Fruit fly (Drosophila melanogaster): Measurements from ENCODE around the gene MED30.

The MED30 gene

DNA sequence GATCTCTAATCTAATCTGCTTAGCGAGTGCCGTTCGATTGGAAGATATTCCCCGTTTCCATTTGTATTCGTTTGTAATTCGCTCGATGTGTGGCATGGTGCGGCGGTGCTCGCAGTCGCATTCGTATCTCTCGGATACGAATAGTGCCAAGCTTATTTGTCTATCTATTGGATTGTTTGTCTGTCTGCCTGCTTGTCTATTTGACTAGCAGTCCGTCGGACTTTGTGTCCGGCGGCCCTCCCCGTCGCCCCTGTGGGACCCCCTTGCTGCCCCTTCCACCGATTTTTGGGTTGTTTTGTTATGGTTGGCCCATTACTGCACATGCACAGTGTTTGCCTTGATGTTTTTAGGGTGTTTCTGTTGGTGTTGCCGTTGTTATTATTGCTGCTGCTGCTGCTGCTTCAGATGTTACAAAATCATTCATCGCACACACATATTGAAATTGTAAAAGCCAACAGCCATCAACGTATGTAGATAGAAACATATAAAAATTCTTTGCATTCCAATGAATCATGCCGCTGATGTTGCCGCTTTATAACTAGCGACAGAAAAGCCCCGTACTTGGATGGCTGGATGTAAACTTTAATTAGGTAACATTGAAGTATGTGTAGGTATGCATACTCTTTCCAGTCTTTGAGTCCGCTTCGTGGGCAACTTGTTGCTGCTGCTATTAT lies 39.0 kb downstream of the MED30 start (continued):
- TF ChIP-seq Atf6 (GFP tag; IDR thresholded peaks at IDR 0.05) = no peak; the same call in 1 of the 2 replicates
- peak; percentile 58 for TF ChIP-seq HLHmδ (GFP tag; optimal IDR thresholded peaks at IDR 0.05)
- TF ChIP-seq CG10274 (GFP tag; optimal IDR thresholded peaks at IDR 0.05) = no peak
- no peak for TF ChIP-seq CG10267 (tag; optimal IDR thresholded peaks at IDR 0.05)
- no peak for TF ChIP-seq CG10565 (GFP tag; optimal IDR thresholded peaks at IDR 0.05)
- TF ChIP-seq CG8089 (GFP tag; optimal IDR thresholded peaks at IDR 0.05) = no peak
- no peak for TF ChIP-seq Hr51 (GFP tag; optimal IDR thresholded peaks at IDR 0.05)
- TF ChIP-seq usp (GFP tag; optimal IDR thresholded peaks at IDR 0.05) = no peak
- TF ChIP-seq CG12744 (GFP tag; optimal IDR thresholded peaks at IDR 0.05) = no peak
- no peak for TF ChIP-seq CG4282 (GFP tag; optimal IDR thresholded peaks at IDR 0.05)
- no peak for TF ChIP-seq HmgD (GFP tag; optimal IDR thresholded peaks at IDR 0.05)
- TF ChIP-seq Camta (GFP tag; optimal IDR thresholded peaks at IDR 0.05) = no peak
- no peak for TF ChIP-seq CG6683 (GFP tag; optimal IDR thresholded peaks at IDR 0.05)
- no peak for TF ChIP-seq gsb (GFP tag; IDR thresholded peaks at IDR 0.05)
- no peak for TF ChIP-seq luna (GFP tag; optimal IDR thresholded peaks at IDR 0.05)
- no peak for TF ChIP-seq fru (optimal IDR thresholded peaks at IDR 0.05)
- no peak for TF ChIP-seq CG1602 (GFP tag; optimal IDR thresholded peaks at IDR 0.05)
- no peak for TF ChIP-seq CG1233 (GFP tag; optimal IDR thresholded peaks at IDR 0.05)
- no peak for TF ChIP-seq Oli (tag; optimal IDR thresholded peaks at IDR 0.05)
- TF ChIP-seq CG18619 (GFP tag; optimal IDR thresholded peaks at IDR 0.05) = no peak
- no peak for TF ChIP-seq jumu (GFP tag; optimal IDR thresholded peaks at IDR 0.05)
- no peak for TF ChIP-seq Dbx (GFP tag; IDR thresholded peaks at IDR 0.05)
- no peak for TF ChIP-seq maf-S (GFP tag; optimal IDR thresholded peaks at IDR 0.05)
- no peak for TF ChIP-seq Sin3A (optimal IDR thresholded peaks at IDR 0.05)
- TF ChIP-seq CG1529 (GFP tag; optimal IDR thresholded peaks at IDR 0.05) = no peak
- no peak for TF ChIP-seq CG7745 (tag; optimal IDR thresholded peaks at IDR 0.05)
- TF ChIP-seq her (GFP tag; optimal IDR thresholded peaks at IDR 0.05) = no peak
- TF ChIP-seq CG18599 (GFP tag; optimal IDR thresholded peaks at IDR 0.05) = peak; percentile 64
- 0 out of 2 replicates have a peak, but pooled peaks have one; percentile 10 for TF ChIP-seq CG14667 (GFP tag; IDR thresholded peaks at IDR 0.05)
- peak; percentile 12; the same call in 1 of the 2 replicates for TF ChIP-seq CG17328 (GFP tag; IDR thresholded peaks at IDR 0.05)
- TF ChIP-seq Kr (GFP tag; optimal IDR thresholded peaks at IDR 0.05) = no peak
- TF ChIP-seq CG1832 (GFP tag; optimal IDR thresholded peaks at IDR 0.05) = no peak
- no peak for TF ChIP-seq pros (GFP tag; optimal IDR thresholded peaks at IDR 0.05)
- TF ChIP-seq CG10321 (GFP tag; IDR thresholded peaks at IDR 0.05) = 0 out of 2 replicates have a peak, but pooled peaks have one; percentile 38
- peak; percentile 83 for TF ChIP-seq otp (GFP tag; IDR thresholded peaks at IDR 0.05)
- no peak for TF ChIP-seq Hr3 (GFP tag; optimal IDR thresholded peaks at IDR 0.05)
- TF ChIP-seq cwo (GFP tag; optimal IDR thresholded peaks at IDR 0.05) = no peak
- peak; percentile 63 for TF ChIP-seq nerfin-1 (tag; optimal IDR thresholded peaks at IDR 0.05)
- TF ChIP-seq CG4424 (GFP tag; optimal IDR thresholded peaks at IDR 0.05) = peak; percentile 18
- no peak for TF ChIP-seq HLH54F (GFP tag; optimal IDR thresholded peaks at IDR 0.05)
- TF ChIP-seq Gsc (GFP tag; IDR thresholded peaks at IDR 0.05) = no peak
- peak; percentile 4 for TF ChIP-seq Blimp-1 (GFP tag; optimal IDR thresholded peaks at IDR 0.05)
- TF ChIP-seq CG12659 (GFP tag; optimal IDR thresholded peaks at IDR 0.05) = no peak
- peak; percentile 39 for TF ChIP-seq BtbVII (GFP tag; optimal IDR thresholded peaks at IDR 0.05)
- TF ChIP-seq dmrt11E (tag; optimal IDR thresholded peaks at IDR 0.05) = no peak
- TF ChIP-seq CG9727 (GFP tag; optimal IDR thresholded peaks at IDR 0.05) = no peak
- TF ChIP-seq CG15479 (GFP tag; optimal IDR thresholded peaks at IDR 0.05) = no peak
- TF ChIP-seq caup (GFP tag; optimal IDR thresholded peaks at IDR 0.05; ENCODE audit: severe bottlenecking) = no peak
- TF ChIP-seq CG13894 (tag; optimal IDR thresholded peaks at IDR 0.05) = no peak
- TF ChIP-seq CG15073 (GFP tag; optimal IDR thresholded peaks at IDR 0.05) = no peak

Data from whole organism, embryonic.